Worm (Caenorhabditis elegans) whole organism, mixed stage, embryonic: ENCODE results near the gene srh-56.

ENCODE experiments used
- blmp-1 ChIP-seq: fragments of 150-350 bp; optimal IDR thresholded peaks from 2 replicates; lab custom pipeline; 2014; ENCODE audit warnings: missing biosample characterization, missing genetic modification characterization
- ceh-43 ChIP-seq: fragments of 200-800 bp; sonication (Bioruptor generic); optimal IDR thresholded peaks from 2 replicates; lab custom pipeline; 2018; ENCODE audit warnings: mild to moderate bottlenecking, missing genetic modification characterization, moderate library complexity, missing compliant biosample characterization
- nhr-237 ChIP-seq: fragments of 150-350 bp; optimal IDR thresholded peaks from 2 replicates; lab custom pipeline; 2014; ENCODE audit warnings: missing biosample characterization, missing genetic modification characterization
- unc-62 ChIP-seq: fragments of 150-350 bp; optimal IDR thresholded peaks from 2 replicates; lab custom pipeline; 2014; ENCODE audit warnings: missing biosample characterization, missing genetic modification reagents, missing genetic modification characterization

DNA sequence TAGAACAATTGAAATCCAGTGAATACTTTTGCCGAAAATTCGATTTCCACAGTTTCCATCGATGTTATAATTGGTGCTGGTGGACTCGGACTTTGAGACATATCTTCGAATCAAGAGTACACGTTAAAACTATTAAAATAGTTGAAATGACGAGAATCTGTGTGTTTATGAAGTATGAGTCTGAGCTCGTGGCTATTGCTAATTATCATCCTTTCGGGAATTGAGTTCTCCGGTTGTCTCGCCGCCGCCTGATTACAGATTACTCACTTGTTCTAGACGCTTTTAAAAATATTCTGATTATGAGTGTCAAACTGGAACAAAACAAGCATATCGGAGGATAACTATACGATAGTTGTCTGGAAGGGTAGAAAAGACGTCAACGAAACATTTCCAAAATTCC, 33.5 kb upstream of the srh-56 start, which contains the start of gene srg-56:
- TF ChIP-seq nhr-237 (tag; lab: Kevin White, UChicago), result no peak
- TF ChIP-seq blmp-1 (tag; lab: Kevin White, UChicago), result no peak
- no peak for TF ChIP-seq unc-62 (GFP tag; lab: Kevin White, UChicago)
- TF ChIP-seq ceh-43 (GFP tag; lab: Kevin White, UChicago), result no peak
